Worm (Caenorhabditis elegans) whole organism, L3 larva: ENCODE measurements around the gene aos-1.
A peak's percentile ranks its signal among the peaks of the same experiment; 100 is the strongest.

Source experiments
- egl-27 ChIP-seq: sonication (generic microtip); optimal IDR thresholded peaks from 4 replicates; lab custom pipeline; 2017; ENCODE audit warnings: missing biosample characterization, missing genetic modification reagents, missing genetic modification characterization
- elt-2 ChIP-seq: sonication (generic microtip); optimal IDR thresholded peaks from 2 replicates; lab custom pipeline; 2016; ENCODE audit warnings: missing genetic modification reagents, mild to moderate bottlenecking, missing genetic modification characterization, missing compliant biosample characterization
- hmg-11 ChIP-seq: sonication (generic microtip); optimal IDR thresholded peaks from 2 replicates; lab custom pipeline; 2016; ENCODE audit warnings: missing genetic modification characterization, missing compliant biosample characterization
- lin-39 ChIP-seq: fragments of 150-350 bp; optimal IDR thresholded peaks from 2 replicates; lab custom pipeline; 2018; ENCODE audit warnings: missing biosample characterization, missing genetic modification reagents, missing genetic modification characterization
- pha-4 ChIP-seq: fragments of 150-350 bp; optimal IDR thresholded peaks from 2 replicates; lab custom pipeline; 2014; ENCODE audit warnings: missing biosample characterization, missing genetic modification reagents, missing genetic modification characterization
- zag-1 ChIP-seq: fragments of 150-350 bp; optimal IDR thresholded peaks from 2 replicates; lab custom pipeline; 2014; ENCODE audit warnings: missing biosample characterization, missing genetic modification characterization

- no peak for TF ChIP-seq pha-4
- no peak for TF ChIP-seq hmg-11 (tag; lab: Kevin White, UChicago)
- no peak for TF ChIP-seq zag-1 (tag; lab: Kevin White, UChicago)
- peak; percentile 68 for TF ChIP-seq elt-2 (tag; lab: Kevin White, UChicago)
- no peak for TF ChIP-seq egl-27 (tag; lab: Kevin White, UChicago)
- TF ChIP-seq lin-39 (tag; lab: Kevin White, UChicago): no peak
These were observed 5.1 kb downstream of the aos-1 start, which contains the start of gene C08B6.10 for ce11 chrV:10124799-10125548.
